Fruit fly (Drosophila melanogaster) whole organism, embryonic: ENCODE data around the gene simj.
A peak's percentile ranks its signal among the peaks of the same experiment; 100 is the strongest.

Experiments
- Asciz ChIP-seq: fragments of 200-800 bp; sonication (Bioruptor generic); optimal IDR thresholded peaks from 2 replicates; lab custom pipeline; 2017; ENCODE audit warnings: missing biosample characterization, mild to moderate bottlenecking, missing genetic modification characterization, missing genetic modification reagents
- CG10462 ChIP-seq: fragments of 200-800 bp; sonication (Bioruptor generic); optimal IDR thresholded peaks from 2 replicates; lab custom pipeline; 2016; ENCODE audit warnings: missing biosample characterization, missing genetic modification characterization
- CG11504 ChIP-seq: fragments of 200-800 bp; sonication (Bioruptor generic); optimal IDR thresholded peaks from 3 replicates; lab custom pipeline; 2019; ENCODE audit warnings: missing biosample characterization, mild to moderate bottlenecking, missing genetic modification characterization, moderate library complexity
- CG13424 ChIP-seq: fragments of 200-800 bp; sonication (Bioruptor generic); optimal IDR thresholded peaks from 2 replicates; lab custom pipeline; 2019; ENCODE audit warnings: missing biosample characterization, mild to moderate bottlenecking, missing genetic modification characterization, moderate library complexity
- CG13894 ChIP-seq: fragments of 200-800 bp; sonication (Bioruptor generic); optimal IDR thresholded peaks from 3 replicates; lab custom pipeline; 2018; ENCODE audit warnings: missing biosample characterization, mild to moderate bottlenecking, missing genetic modification characterization, moderate library complexity
- CG15479 ChIP-seq: fragments of 200-800 bp; sonication (Bioruptor generic); optimal IDR thresholded peaks from 3 replicates; lab custom pipeline; 2019; ENCODE audit warnings: missing biosample characterization, mild to moderate bottlenecking, missing genetic modification characterization, moderate library complexity
- CG18011 ChIP-seq: fragments of 200-800 bp; sonication (Bioruptor generic); optimal IDR thresholded peaks from 2 replicates; lab custom pipeline; 2017; ENCODE audit warnings: missing biosample characterization, missing genetic modification characterization, mild to moderate bottlenecking, moderate library complexity, missing genotype
- CG18476 ChIP-seq: fragments of 200-800 bp; sonication (Bioruptor generic); optimal IDR thresholded peaks from 2 replicates; lab custom pipeline; 2016; ENCODE audit warnings: missing biosample characterization, mild to moderate bottlenecking, missing genetic modification characterization
- CG2120 ChIP-seq: fragments of 200-800 bp; sonication (Bioruptor generic); optimal IDR thresholded peaks from 3 replicates; lab custom pipeline; 2016; ENCODE audit warnings: missing biosample characterization, missing genetic modification characterization
- CG2678 ChIP-seq: fragments of 200-800 bp; sonication (Bioruptor generic); optimal IDR thresholded peaks from 3 replicates; lab custom pipeline; 2019; ENCODE audit warnings: missing biosample characterization, mild to moderate bottlenecking, missing genetic modification characterization, moderate library complexity
- CG2889 ChIP-seq: fragments of 200-800 bp; sonication (Bioruptor generic); IDR thresholded peaks from 3 replicates; pipeline ENCODE4 v1.3.6; 2022; ENCODE audit warnings: missing biosample characterization, missing genetic modification characterization
- CG3065 ChIP-seq: fragments of 200-800 bp; sonication (Bioruptor generic); optimal IDR thresholded peaks from 2 replicates; lab custom pipeline; 2016; ENCODE audit warnings: missing biosample characterization, missing genetic modification characterization
- CG31441 ChIP-seq: fragments of 200-800 bp; sonication (Bioruptor generic); IDR thresholded peaks from 2 replicates; pipeline ENCODE4 v1.3.6; 2022; ENCODE audit warnings: missing biosample characterization, missing genetic modification characterization
- CG3163 ChIP-seq: fragments of 200-800 bp; sonication (Bioruptor generic); optimal IDR thresholded peaks from 3 replicates; lab custom pipeline; 2016; ENCODE audit warnings: missing biosample characterization, missing genetic modification characterization
- CG3281 ChIP-seq: fragments of 200-800 bp; sonication (Bioruptor generic); optimal IDR thresholded peaks from 3 replicates; lab custom pipeline; 2017; ENCODE audit warnings: missing biosample characterization, mild to moderate bottlenecking, missing genetic modification characterization
- CG33557 ChIP-seq: fragments of 200-800 bp; sonication (Bioruptor generic); optimal IDR thresholded peaks from 2 replicates; lab custom pipeline; 2019; ENCODE audit warnings: missing biosample characterization, mild to moderate bottlenecking, missing genetic modification characterization, moderate library complexity
- CG3847 ChIP-seq: fragments of 200-800 bp; sonication (Bioruptor generic); IDR thresholded peaks from 2 replicates; pipeline ENCODE4 v1.3.6; 2022; ENCODE audit warnings: missing biosample characterization, missing genetic modification characterization
- CG6254 ChIP-seq: fragments of 200-800 bp; sonication (Bioruptor generic); optimal IDR thresholded peaks from 3 replicates; lab custom pipeline; 2017; ENCODE audit warnings: mild to moderate bottlenecking, missing biosample characterization, missing genetic modification reagents, missing genetic modification characterization
- CG6791 ChIP-seq: fragments of 200-800 bp; sonication (Bioruptor generic); IDR thresholded peaks from 3 replicates; pipeline ENCODE4 v1.3.6; 2022; ENCODE audit warnings: missing biosample characterization, missing genetic modification characterization; ENCODE audit not compliant: partially characterized antibody
- CG7372 ChIP-seq: fragments of 200-800 bp; sonication (Bioruptor generic); IDR thresholded peaks from 2 replicates; pipeline ENCODE4 v1.3.6; 2022; ENCODE audit warnings: missing biosample characterization, missing genetic modification characterization
- CG7786 ChIP-seq: fragments of 200-800 bp; sonication (Bioruptor generic); optimal IDR thresholded peaks from 2 replicates; lab custom pipeline; 2016; ENCODE audit warnings: missing biosample characterization, missing genetic modification characterization
- CG9609 ChIP-seq: fragments of 200-800 bp; sonication (Bioruptor generic); optimal IDR thresholded peaks from 3 replicates; lab custom pipeline; 2016; ENCODE audit warnings: missing biosample characterization, missing genetic modification characterization
- CG9817 ChIP-seq: fragments of 200-800 bp; sonication (Bioruptor generic); optimal IDR thresholded peaks from 2 replicates; lab custom pipeline; 2018; ENCODE audit warnings: missing biosample characterization, mild to moderate bottlenecking, missing genetic modification characterization, moderate library complexity
- Dip3 ChIP-seq: fragments of 200-800 bp; sonication (Bioruptor generic); optimal IDR thresholded peaks from 3 replicates; lab custom pipeline; 2016; ENCODE audit warnings: missing biosample characterization, missing genetic modification characterization
- Eip74EF ChIP-seq, 2 experiments: fragments of 200-800 bp in 1 of 2; fragments of >200 bp in 1 of 2; sonication (Bioruptor generic) in 1 of 2; optimal IDR thresholded peaks; 2 replicates each; lab custom pipeline; 2017 to 2019; ENCODE audit warnings: missing biosample characterization in 2 of 2, missing genetic modification characterization in 2 of 2, mild to moderate bottlenecking in 1 of 2, moderate library complexity in 1 of 2
- H15 ChIP-seq: fragments of 200-800 bp; sonication (Bioruptor generic); IDR thresholded peaks from 3 replicates; pipeline ENCODE4 v1.3.6; 2022; ENCODE audit warnings: missing biosample characterization, missing genetic modification characterization
- HmgD ChIP-seq: fragments of 200-800 bp; sonication (Bioruptor generic); optimal IDR thresholded peaks from 3 replicates; lab custom pipeline; 2016; ENCODE audit warnings: missing biosample characterization, missing genetic modification characterization
- Hr3 ChIP-seq: fragments of 200-800 bp; sonication (Bioruptor generic); optimal IDR thresholded peaks from 3 replicates; lab custom pipeline; 2016; ENCODE audit warnings: missing biosample characterization, missing genetic modification characterization
- Hr51 ChIP-seq, 2 experiments: fragments of 200-800 bp; sonication (Bioruptor generic); optimal IDR thresholded peaks; 2 replicates in 1 of 2; 3 replicates in 1 of 2; lab custom pipeline; 2016 to 2018; ENCODE audit warnings: missing biosample characterization in 2 of 2, missing genetic modification characterization in 2 of 2, mild to moderate bottlenecking in 1 of 2, moderate library complexity in 1 of 2
- Hsf ChIP-seq: fragments of 200-800 bp; sonication (Bioruptor generic); optimal IDR thresholded peaks from 3 replicates; lab custom pipeline; 2016; ENCODE audit warnings: missing biosample characterization, missing genetic modification characterization
- Lim3 ChIP-seq: fragments of 200-800 bp; sonication (Bioruptor generic); IDR thresholded peaks from 2 replicates; pipeline ENCODE4 v1.3.6; 2022; ENCODE audit warnings: missing biosample characterization, missing genetic modification characterization
- Lpt ChIP-seq: fragments of >200 bp; optimal IDR thresholded peaks from 2 replicates; lab custom pipeline; 2018; ENCODE audit warnings: missing biosample characterization, missing genetic modification characterization
- NK7.1 ChIP-seq: fragments of 200-800 bp; sonication (Bioruptor generic); optimal IDR thresholded peaks from 3 replicates; lab custom pipeline; 2016; ENCODE audit warnings: missing biosample characterization, missing genetic modification characterization
- Sry-δ ChIP-seq: fragments of 200-800 bp; sonication (Bioruptor generic); optimal IDR thresholded peaks from 2 replicates; lab custom pipeline; 2016; ENCODE audit warnings: missing biosample characterization, missing genetic modification characterization
- Tbp ChIP-seq: fragments of >200 bp; optimal IDR thresholded peaks from 2 replicates; lab custom pipeline; 2018; ENCODE audit warnings: missing biosample characterization, missing genetic modification characterization
- ap ChIP-seq: fragments of 200-800 bp; sonication (Bioruptor generic); IDR thresholded peaks from 2 replicates; pipeline ENCODE4 v1.3.6; 2022; ENCODE audit warnings: missing biosample characterization, missing genetic modification characterization
- cad ChIP-seq: fragments of >200 bp; optimal IDR thresholded peaks from 2 replicates; lab custom pipeline; 2017; ENCODE audit warnings: missing biosample characterization, missing genetic modification characterization
- ftz-f1 ChIP-seq: fragments of 200-800 bp; sonication (Bioruptor generic); optimal IDR thresholded peaks from 2 replicates; lab custom pipeline; 2016; ENCODE audit warnings: missing biosample characterization, missing genetic modification characterization
- kay ChIP-seq: fragments of 200-800 bp; sonication (Bioruptor generic); optimal IDR thresholded peaks from 2 replicates; lab custom pipeline; 2016; ENCODE audit warnings: missing biosample characterization, missing genetic modification characterization
- nmo ChIP-seq: fragments of 200-800 bp; sonication (Bioruptor generic); optimal IDR thresholded peaks from 2 replicates; lab custom pipeline; 2018; ENCODE audit warnings: missing biosample characterization, mild to moderate bottlenecking, missing genetic modification characterization, moderate library complexity
- org-1 ChIP-seq: fragments of 200-800 bp; sonication (Bioruptor generic); optimal IDR thresholded peaks from 2 replicates; lab custom pipeline; 2017; ENCODE audit warnings: missing biosample characterization, missing genetic modification characterization
- otp ChIP-seq: fragments of 200-800 bp; sonication (Bioruptor generic); IDR thresholded peaks from 3 replicates; pipeline ENCODE4, ENCODE4 v1.3.6; 2022; ENCODE audit warnings: missing biosample characterization, missing genetic modification characterization
- pnt ChIP-seq: fragments of 200-800 bp; sonication (Bioruptor generic); optimal IDR thresholded peaks from 3 replicates; lab custom pipeline; 2016; ENCODE audit warnings: missing biosample characterization, missing genetic modification characterization
- scrt ChIP-seq: fragments of 200-800 bp; sonication (Bioruptor generic); optimal IDR thresholded peaks from 2 replicates; lab custom pipeline; 2018; ENCODE audit warnings: missing biosample characterization, mild to moderate bottlenecking, missing genetic modification characterization, moderate library complexity
- sna ChIP-seq: fragments of 200-800 bp; sonication (Bioruptor generic); IDR thresholded peaks from 2 replicates; pipeline ENCODE4 v1.3.6; 2022; ENCODE audit warnings: missing biosample characterization, missing genetic modification characterization; ENCODE audit not compliant: partially characterized antibody
- so ChIP-seq: fragments of 200-800 bp; sonication (Bioruptor generic); IDR thresholded peaks from 3 replicates; pipeline ENCODE4 v1.3.6; 2022; ENCODE audit warnings: missing biosample characterization, missing genetic modification characterization
- tin ChIP-seq: fragments of 200-800 bp; sonication (Bioruptor generic); optimal IDR thresholded peaks from 3 replicates; lab custom pipeline; 2016; ENCODE audit warnings: missing biosample characterization, missing genetic modification characterization
- trem ChIP-seq: fragments of 200-800 bp; optimal IDR thresholded peaks from 3 replicates; lab custom pipeline; 2019; ENCODE audit warnings: missing biosample characterization, mild to moderate bottlenecking, missing genetic modification characterization, moderate library complexity
- twi ChIP-seq: fragments of 200-800 bp; optimal IDR thresholded peaks from 2 replicates; lab custom pipeline; 2019; ENCODE audit warnings: missing biosample characterization, mild to moderate bottlenecking, missing genetic modification characterization, moderate library complexity
- wdn ChIP-seq: fragments of 200-800 bp; sonication (Bioruptor generic); IDR thresholded peaks from 2 replicates; pipeline ENCODE4 v1.3.6; 2022; ENCODE audit warnings: missing biosample characterization, missing genetic modification characterization

The simj gene

dm6 chr3L:10678545-10679067 is 14.1 kb downstream of the simj start (continued):
- peak; percentile 96 for TF ChIP-seq CG2120
- peak; percentile 95 for TF ChIP-seq CG18476 (GFP tag; lab: Kevin White, UChicago)
- no peak for TF ChIP-seq sna (GFP tag; lab: Robert Waterston, UW)
- TF ChIP-seq CG9609 (GFP tag; lab: Kevin White, UChicago): peak; percentile 85
- TF ChIP-seq twi: peak; percentile 87
- TF ChIP-seq nmo (GFP tag; lab: Kevin White, UChicago): peak; percentile 99
- peak; percentile 85 to 97 for TF ChIP-seq Hr51 (GFP tag; optimal IDR thresholded peaks at IDR 0.05; lab: Kevin White, UChicago)
- peak; percentile 90 for TF ChIP-seq scrt (GFP tag; lab: Kevin White, UChicago)
- TF ChIP-seq CG9817: peak; percentile 95
- TF ChIP-seq CG2889 (GFP tag; lab: Robert Waterston, UW): peak; percentile 74
- TF ChIP-seq kay (GFP tag; lab: Kevin White, UChicago): peak; percentile 82
- TF ChIP-seq CG7786 (GFP tag; lab: Kevin White, UChicago): peak; percentile 87
- TF ChIP-seq ftz-f1 (GFP tag; lab: Kevin White, UChicago): peak; percentile 48
- TF ChIP-seq Hsf (GFP tag; lab: Kevin White, UChicago): peak; percentile 93
- TF ChIP-seq Lim3 (GFP tag; lab: Robert Waterston, UW): 0 out of 2 replicates have a peak, but pooled peaks have one; percentile 54
- peak; percentile 87 for TF ChIP-seq Dip3
- peak; percentile 98 for TF ChIP-seq CG2678 (tag; lab: Kevin White, UChicago)
- peak; percentile 91 for TF ChIP-seq wdn (GFP tag; lab: Robert Waterston, UW)
- TF ChIP-seq Asciz: peak; percentile 95
- peak; percentile 91 for TF ChIP-seq pnt
- TF ChIP-seq tin (GFP tag; lab: Kevin White, UChicago): peak; percentile 89
- TF ChIP-seq CG33557: peak; percentile 91
- TF ChIP-seq Tbp: no peak
- peak; percentile 79 for TF ChIP-seq CG18011 (GFP tag; lab: Kevin White, UChicago)
- TF ChIP-seq CG31441 (GFP tag; lab: Robert Waterston, UW): peak; percentile 90
- TF ChIP-seq Lpt (GFP tag; lab: Kevin White, UChicago): no peak
- peak; percentile 46 for TF ChIP-seq Sry-δ (GFP tag; lab: Kevin White, UChicago)
- peak; percentile 80 for TF ChIP-seq CG10462 (GFP tag; lab: Kevin White, UChicago)
- TF ChIP-seq CG7372 (GFP tag; lab: Robert Waterston, UW): peak; percentile 94
- peak; percentile 30 for TF ChIP-seq CG3065 (GFP tag; lab: Kevin White, UChicago)
- TF ChIP-seq cad (GFP tag; lab: Kevin White, UChicago): no peak
- TF ChIP-seq otp (GFP tag; lab: Robert Waterston, UW): peak; percentile 76
- peak; percentile 89 for TF ChIP-seq CG6254 (GFP tag; lab: Kevin White, UChicago)
- peak; percentile 96 for TF ChIP-seq CG13424
- peak; percentile 88 for TF ChIP-seq NK7.1 (GFP tag; lab: Kevin White, UChicago)
- TF ChIP-seq Hr3 (GFP tag; lab: Kevin White, UChicago): peak; percentile 93
- peak; percentile 94; the same call in 2 of the 3 replicates for TF ChIP-seq so (GFP tag; lab: Robert Waterston, UW)
- TF ChIP-seq CG3281: peak; percentile 94
- TF ChIP-seq HmgD (GFP tag; lab: Kevin White, UChicago): peak; percentile 60
- TF ChIP-seq CG3163 (GFP tag; lab: Kevin White, UChicago): peak; percentile 63
- peak; percentile 84 for TF ChIP-seq trem (tag; lab: Kevin White, UChicago)
- TF ChIP-seq CG6791: no peak
- peak in 1 of 2 experiments; percentile 97 for TF ChIP-seq Eip74EF (GFP tag; optimal IDR thresholded peaks at IDR 0.05; lab: Kevin White, UChicago)
- peak; percentile 62 for TF ChIP-seq CG15479 (GFP tag; lab: Kevin White, UChicago)
- no peak; the same call in 1 of the 2 replicates for TF ChIP-seq CG3847 (GFP tag; lab: Robert Waterston, UW)
- TF ChIP-seq CG11504 (tag; lab: Kevin White, UChicago): peak; percentile 96
- peak; percentile 98 for TF ChIP-seq org-1 (GFP tag; lab: Kevin White, UChicago)
- TF ChIP-seq CG13894: peak; percentile 93
- TF ChIP-seq H15: peak; percentile 81
- TF ChIP-seq ap (GFP tag; lab: Robert Waterston, UW): peak; percentile 93
